Worm (Caenorhabditis elegans) whole organism, L4 larva: ENCODE measurements around the gene F46G11.6.

Source experiments
- D1046.2 ChIP-seq: fragments of 200-800 bp; sonication (Bioruptor generic); IDR thresholded peaks from 2 replicates; pipeline ENCODE4 v1.3.6; 2022; ENCODE audit warnings: missing genetic modification characterization, missing compliant biosample characterization
- F26F4.8 ChIP-seq: fragments of 200-800 bp; sonication (Bioruptor generic); conservative IDR thresholded peaks from 2 replicates; pipeline ENCODE4 v1.3.6; 2022; ENCODE audit warnings: missing genetic modification characterization, missing compliant biosample characterization
- R02D3.7 ChIP-seq: fragments of 150-350 bp; sonication (generic microtip); optimal IDR thresholded peaks from 3 replicates; lab custom pipeline; 2014; ENCODE audit warnings: missing biosample characterization, missing genetic modification characterization
- T26A8.4 ChIP-seq: fragments of 200-800 bp; sonication (Bioruptor generic); IDR thresholded peaks from 2 replicates; pipeline ENCODE4 v1.3.6; 2022; ENCODE audit warnings: missing genetic modification characterization, missing compliant biosample characterization
- Y105C5A.15 ChIP-seq: fragments of 200-800 bp; sonication (Bioruptor generic); IDR thresholded peaks from 2 replicates; pipeline ENCODE4 v1.3.6; 2022; ENCODE audit warnings: missing genetic modification characterization, missing compliant biosample characterization
- Y48G9A.11 ChIP-seq: fragments of 200-800 bp; sonication (Bioruptor generic); IDR thresholded peaks from 2 replicates; pipeline ENCODE4 v1.3.6; 2022; ENCODE audit warnings: missing genetic modification reagents, missing genetic modification characterization, missing compliant biosample characterization
- Y5F2A.4 ChIP-seq: fragments of 200-800 bp; sonication (Bioruptor generic); optimal IDR thresholded peaks from 2 replicates; lab custom pipeline; 2018; ENCODE audit warnings: mild to moderate bottlenecking, missing genetic modification characterization, missing compliant biosample characterization
- ZK337.2 ChIP-seq: fragments of 200-800 bp; sonication (Bioruptor generic); IDR thresholded peaks from 2 replicates; pipeline ENCODE4 v1.3.6; 2022; ENCODE audit warnings: missing genetic modification reagents, missing genetic modification characterization, missing compliant biosample characterization
- ZK546.5 ChIP-seq, 2 experiments: sonication (generic microtip); optimal IDR thresholded peaks; 2 replicates each; lab custom pipeline; 2017; ENCODE audit warnings: missing biosample characterization in 2 of 2, missing genetic modification characterization in 2 of 2
- aha-1 ChIP-seq: fragments of 150-350 bp; peaks from one replicate; lab custom pipeline; 2014; ENCODE audit warnings: missing biosample characterization, missing genetic modification characterization
- aly-2 ChIP-seq: sonication (generic microtip); optimal IDR thresholded peaks from 2 replicates; lab custom pipeline; 2018; ENCODE audit warnings: missing biosample characterization, missing genetic modification characterization
- attf-4 ChIP-seq: sonication (generic microtip); optimal IDR thresholded peaks from 3 replicates; lab custom pipeline; 2017; ENCODE audit warnings: missing biosample characterization, missing genetic modification characterization
- ceh-20 ChIP-seq: fragments of 200-800 bp; sonication (Bioruptor generic); IDR thresholded peaks from 2 replicates; pipeline ENCODE4 v1.3.6; 2022; ENCODE audit warnings: missing genetic modification reagents, missing genetic modification characterization, missing compliant biosample characterization
- ceh-32 ChIP-seq: sonication (generic microtip); optimal IDR thresholded peaks from 2 replicates; lab custom pipeline; 2016; ENCODE audit warnings: mild to moderate bottlenecking, missing genetic modification characterization, missing compliant biosample characterization; ENCODE audit not compliant: poor library complexity
- ceh-44 ChIP-seq: fragments of 200-800 bp; sonication (Bioruptor generic); IDR thresholded peaks from 2 replicates; pipeline ENCODE4 v1.3.6; 2022; ENCODE audit warnings: missing genetic modification reagents, missing genetic modification characterization, missing compliant biosample characterization
- ceh-62 ChIP-seq: sonication (generic microtip); optimal IDR thresholded peaks from 2 replicates; lab custom pipeline; 2017; ENCODE audit warnings: missing biosample characterization, missing genetic modification characterization
- ceh-82 ChIP-seq: sonication (generic microtip); optimal IDR thresholded peaks from 2 replicates; lab custom pipeline; 2017; ENCODE audit warnings: missing biosample characterization, missing genetic modification characterization
- cey-2 ChIP-seq: sonication (generic microtip); optimal IDR thresholded peaks from 3 replicates; lab custom pipeline; 2017; ENCODE audit warnings: missing genetic modification characterization, mild to moderate bottlenecking, missing compliant biosample characterization, antibody characterized with exemption, borderline replicate concordance; ENCODE audit not compliant: insufficient read depth
- daf-8 ChIP-seq: fragments of 200-800 bp; sonication (Bioruptor generic); IDR thresholded peaks from 2 replicates; pipeline ENCODE4 v1.3.6; 2022; ENCODE audit warnings: missing genetic modification characterization, missing compliant biosample characterization
- dmd-6 ChIP-seq: fragments of 200-800 bp; sonication (Bioruptor generic); IDR thresholded peaks from 2 replicates; pipeline ENCODE4 v1.3.6; 2022; ENCODE audit warnings: missing genetic modification reagents, missing genetic modification characterization, missing compliant biosample characterization
- dpl-1 ChIP-seq: fragments of 150-350 bp; optimal IDR thresholded peaks from 2 replicates; lab custom pipeline; 2014; ENCODE audit warnings: missing biosample characterization, missing genetic modification reagents, missing genetic modification characterization
- dve-1 ChIP-seq: sonication (generic microtip); optimal IDR thresholded peaks from 2 replicates; lab custom pipeline; 2017; ENCODE audit warnings: antibody characterized with exemption, mild to moderate bottlenecking, missing genetic modification characterization, missing compliant biosample characterization; ENCODE audit not compliant: insufficient read depth
- fkh-10 ChIP-seq: fragments of 150-350 bp; optimal IDR thresholded peaks from 2 replicates; lab custom pipeline; 2014; ENCODE audit warnings: missing biosample characterization, missing genetic modification reagents, missing genetic modification characterization
- hif-1 ChIP-seq, 2 experiments: sonication (generic microtip); optimal IDR thresholded peaks; 2 replicates each; lab custom pipeline; 2016 to 2017; ENCODE audit warnings: missing compliant biosample characterization in 2 of 2, missing genetic modification characterization in 2 of 2, missing genetic modification reagents in 2 of 2, missing genotype in 2 of 2, mild to moderate bottlenecking in 1 of 2
- hlh-11 ChIP-seq: fragments of 200-800 bp; sonication (Bioruptor generic); optimal IDR thresholded peaks from 2 replicates; lab custom pipeline; 2018; ENCODE audit warnings: mild to moderate bottlenecking, missing genetic modification characterization, missing compliant biosample characterization
- hlh-30 ChIP-seq: sonication (generic microtip); optimal IDR thresholded peaks from 2 replicates; lab custom pipeline; 2017; ENCODE audit warnings: antibody characterized with exemption, mild to moderate bottlenecking, missing genetic modification characterization, missing compliant biosample characterization; ENCODE audit not compliant: insufficient read depth
- hmg-1.1 ChIP-seq: fragments of 200-800 bp; sonication (Bioruptor generic); IDR thresholded peaks from 2 replicates; pipeline ENCODE4 v1.3.6; 2022; ENCODE audit warnings: missing genetic modification reagents, missing genetic modification characterization, missing compliant biosample characterization
- lin-1 ChIP-seq: fragments of 200-800 bp; sonication (Bioruptor generic); IDR thresholded peaks from 2 replicates; pipeline ENCODE4 v1.3.6; 2022; ENCODE audit warnings: missing genetic modification reagents, missing genetic modification characterization, missing compliant biosample characterization
- lin-15B ChIP-seq: fragments of 150-350 bp; sonication (generic microtip); optimal IDR thresholded peaks from 3 replicates; lab custom pipeline; 2014; ENCODE audit warnings: missing biosample characterization, missing genetic modification characterization
- lin-38 ChIP-seq: fragments of 200-800 bp; sonication (Bioruptor generic); IDR thresholded peaks from 2 replicates; pipeline ENCODE4 v1.3.6; 2022; ENCODE audit warnings: missing genetic modification reagents, missing genetic modification characterization, missing compliant biosample characterization
- lin-39 ChIP-seq: fragments of 150-350 bp; optimal IDR thresholded peaks from 2 replicates; lab custom pipeline; 2014; ENCODE audit warnings: missing biosample characterization, missing genetic modification reagents, missing genetic modification characterization
- mdt-29 ChIP-seq: fragments of 200-800 bp; sonication (Bioruptor generic); IDR thresholded peaks from 2 replicates; pipeline ENCODE4 v1.3.6; 2022; ENCODE audit warnings: missing genetic modification reagents, missing genetic modification characterization, missing compliant biosample characterization
- mes-2 ChIP-seq: sonication (generic microtip); optimal IDR thresholded peaks from 2 replicates; lab custom pipeline; 2016; ENCODE audit warnings: missing genotype, mild to moderate bottlenecking, missing genetic modification characterization, missing compliant biosample characterization; ENCODE audit not compliant: poor library complexity, severe bottlenecking
- nhr-10 ChIP-seq: fragments of 150-350 bp; optimal IDR thresholded peaks from 2 replicates; lab custom pipeline; 2014; ENCODE audit warnings: missing biosample characterization, missing genetic modification characterization
- nhr-11 ChIP-seq: fragments of 150-350 bp; optimal IDR thresholded peaks from 2 replicates; lab custom pipeline; 2014; ENCODE audit warnings: missing biosample characterization, missing genetic modification characterization
- nhr-111 ChIP-seq: fragments of 200-800 bp; sonication (Bioruptor generic); optimal IDR thresholded peaks from 2 replicates; lab custom pipeline; 2018; ENCODE audit warnings: mild to moderate bottlenecking, missing genetic modification characterization, missing compliant biosample characterization
- nhr-42 ChIP-seq: fragments of 200-800 bp; sonication (Bioruptor generic); IDR thresholded peaks from 2 replicates; pipeline ENCODE4 v1.3.6; 2022; ENCODE audit warnings: missing genetic modification characterization, missing compliant biosample characterization
- nhr-76 ChIP-seq: fragments of 150-350 bp; optimal IDR thresholded peaks from 2 replicates; lab custom pipeline; 2014; ENCODE audit warnings: missing biosample characterization, missing genetic modification characterization
- nhr-77 ChIP-seq: fragments of 150-350 bp; optimal IDR thresholded peaks from 2 replicates; lab custom pipeline; 2014; ENCODE audit warnings: missing biosample characterization, missing genetic modification characterization
- saeg-2 ChIP-seq: fragments of 200-800 bp; sonication (Bioruptor generic); IDR thresholded peaks from 2 replicates; pipeline ENCODE4 v1.3.6; 2022; ENCODE audit warnings: missing genetic modification reagents, missing genetic modification characterization, missing compliant biosample characterization
- sdz-12 ChIP-seq: fragments of 200-800 bp; sonication (Bioruptor generic); optimal IDR thresholded peaks from 2 replicates; lab custom pipeline; 2018; ENCODE audit warnings: mild to moderate bottlenecking, missing genetic modification characterization, missing compliant biosample characterization
- set-16 ChIP-seq: fragments of 200-800 bp; sonication (Bioruptor generic); IDR thresholded peaks from 2 replicates; pipeline ENCODE4 v1.3.6; 2022; ENCODE audit warnings: missing genetic modification reagents, missing genetic modification characterization, missing compliant biosample characterization
- skn-1 ChIP-seq: fragments of 150-350 bp; optimal IDR thresholded peaks from 2 replicates; lab custom pipeline; 2014; ENCODE audit warnings: missing biosample characterization, missing genetic modification characterization
- snpc-4 ChIP-seq: fragments of 150-350 bp; optimal IDR thresholded peaks from 2 replicates; lab custom pipeline; 2014; ENCODE audit warnings: missing biosample characterization, missing genetic modification characterization
- spr-3 ChIP-seq: fragments of 200-800 bp; sonication (Bioruptor generic); optimal IDR thresholded peaks from 2 replicates; lab custom pipeline; 2018; ENCODE audit warnings: mild to moderate bottlenecking, missing genetic modification characterization, missing compliant biosample characterization
- tra-1 ChIP-seq: fragments of 200-800 bp; sonication (Bioruptor generic); IDR thresholded peaks from 2 replicates; pipeline ENCODE4 v1.3.6; 2022; ENCODE audit warnings: missing genetic modification reagents, missing genetic modification characterization, missing compliant biosample characterization
- unc-62 ChIP-seq, 3 experiments: fragments of 150-350 bp in 1 of 3; sonication (generic microtip); optimal IDR thresholded peaks in 2 of 3; peaks in 1 of 3; 1 replicate in 1 of 3; 2 replicates in 2 of 3; lab custom pipeline; 2014 to 2017; ENCODE audit warnings: missing biosample characterization in 3 of 3, missing genetic modification characterization in 3 of 3, missing genetic modification reagents in 3 of 3, missing genotype in 1 of 3
- zfp-2 ChIP-seq: sonication (generic microtip); optimal IDR thresholded peaks from 2 replicates; lab custom pipeline; 2016; ENCODE audit warnings: mild to moderate bottlenecking, missing genetic modification characterization, missing compliant biosample characterization
- ztf-11 ChIP-seq: fragments of 150-350 bp; optimal IDR thresholded peaks from 2 replicates; lab custom pipeline; 2014; ENCODE audit warnings: missing biosample characterization, missing genetic modification characterization
- ztf-7 ChIP-seq: fragments of 150-350 bp; optimal IDR thresholded peaks from 2 replicates; lab custom pipeline; 2014; ENCODE audit warnings: missing biosample characterization, missing genetic modification characterization

F46G11.6 gene

ce11 chrX:5801156-5801592, 14.9 kb downstream of the F46G11.6 start:
- TF ChIP-seq Y48G9A.11 (GFP tag; lab: Robert Waterston, UW): peak; percentile 75
- peak; percentile 59 to 63 for TF ChIP-seq hif-1 (tag; optimal IDR thresholded peaks at IDR 0.05; lab: Kevin White, UChicago)
- no peak for TF ChIP-seq ztf-11 (tag; lab: Kevin White, UChicago)
- TF ChIP-seq ceh-62: no peak
- TF ChIP-seq ztf-7: peak; percentile 89
- peak; percentile 81 for TF ChIP-seq hlh-30
- TF ChIP-seq snpc-4 (tag; lab: Kevin White, UChicago): peak; percentile 24
- TF ChIP-seq nhr-10: peak; percentile 67
- TF ChIP-seq Y105C5A.15 (GFP tag; lab: Robert Waterston, UW): no peak; the same call in 1 of the 2 replicates
- TF ChIP-seq nhr-77 (tag; lab: Kevin White, UChicago): peak; percentile 48
- TF ChIP-seq mdt-29 (GFP tag; lab: Robert Waterston, UW): peak; percentile 85
- TF ChIP-seq nhr-42 (GFP tag; lab: Robert Waterston, UW): peak; percentile 83
- TF ChIP-seq hlh-11: peak; percentile 83
- peak; percentile 87; the same call in 1 of the 2 replicates for TF ChIP-seq saeg-2 (GFP tag; lab: Robert Waterston, UW)
- peak; percentile 47; the same call in 1 of the 2 replicates for TF ChIP-seq D1046.2 (GFP tag; lab: Robert Waterston, UW)
- no peak for TF ChIP-seq lin-15B
- TF ChIP-seq daf-8 (GFP tag; lab: Robert Waterston, UW): no peak
- TF ChIP-seq nhr-11 (tag; lab: Kevin White, UChicago): peak; percentile 82
- TF ChIP-seq tra-1 (GFP tag; lab: Robert Waterston, UW): peak; percentile 88
- peak; percentile 67 for TF ChIP-seq ceh-32 (tag; lab: Kevin White, UChicago)
- no peak for TF ChIP-seq lin-39 (tag; lab: Kevin White, UChicago)
- TF ChIP-seq ZK337.2 (GFP tag; lab: Robert Waterston, UW): 0 out of 2 replicates have a peak, but pooled peaks have one; percentile 25
- TF ChIP-seq skn-1: no peak
- TF ChIP-seq dmd-6 (GFP tag; lab: Robert Waterston, UW): peak; percentile 69
- no peak for TF ChIP-seq nhr-76
- TF ChIP-seq fkh-10 (GFP tag; lab: Kevin White, UChicago): peak; percentile 57
- TF ChIP-seq unc-62 (GFP tag; optimal IDR thresholded peaks at IDR 0.05 in 1 of 2; lab: Kevin White, UChicago): peak in 1 of 2 experiments; percentile 57
- no peak for TF ChIP-seq unc-62 (tag; optimal IDR thresholded peaks at IDR 0.05; lab: Kevin White, UChicago)
- TF ChIP-seq aly-2 (tag; lab: Kevin White, UChicago): no peak
- TF ChIP-seq Y5F2A.4: peak; percentile 73
- peak; percentile 90 for TF ChIP-seq spr-3
- TF ChIP-seq ceh-44 (GFP tag; lab: Robert Waterston, UW): peak; percentile 58; the same call in 1 of the 2 replicates
- peak; percentile 87 for TF ChIP-seq mes-2 (tag; lab: Kevin White, UChicago)
- TF ChIP-seq attf-4 (tag; lab: Kevin White, UChicago): peak; percentile 37
- peak; percentile 93 for TF ChIP-seq T26A8.4 (GFP tag; lab: Robert Waterston, UW)
- TF ChIP-seq sdz-12: peak; percentile 76
- TF ChIP-seq R02D3.7 (tag; lab: Kevin White, UChicago): no peak
- peak; percentile 39; the same call in 1 of the 2 replicates for TF ChIP-seq F26F4.8 (GFP tag; lab: Robert Waterston, UW)
- TF ChIP-seq dve-1 (tag; lab: Kevin White, UChicago): peak; percentile 73
- peak; percentile 48 for TF ChIP-seq zfp-2 (tag; lab: Kevin White, UChicago)
- TF ChIP-seq lin-1: peak; percentile 68
- peak; percentile 85 for TF ChIP-seq nhr-111 (GFP tag; lab: Kevin White, UChicago)
- no peak for TF ChIP-seq ZK546.5 (tag; optimal IDR thresholded peaks at IDR 0.05; lab: Kevin White, UChicago)
- TF ChIP-seq hmg-1.1: peak; percentile 98
- TF ChIP-seq dpl-1 (GFP tag; lab: Kevin White, UChicago): peak; percentile 52
- TF ChIP-seq cey-2 (tag; lab: Kevin White, UChicago): no peak
- TF ChIP-seq ceh-20 (GFP tag; lab: Robert Waterston, UW): peak; percentile 86
- peak; percentile 37; the same call in 1 of the 2 replicates for TF ChIP-seq set-16
- peak; percentile 98 for TF ChIP-seq aha-1 (tag; lab: Kevin White, UChicago)
- peak; percentile 84 for TF ChIP-seq lin-38 (GFP tag; lab: Robert Waterston, UW)
- no peak for TF ChIP-seq ceh-82 (tag; lab: Kevin White, UChicago)
